Worm (Caenorhabditis elegans) whole organism, late embryonic: ENCODE results near the gene smim-14.

ENCODE experiments used
- C08G9.2 ChIP-seq: sonication (generic microtip); optimal IDR thresholded peaks from 2 replicates; lab custom pipeline; 2016; ENCODE audit warnings: mild to moderate bottlenecking, missing genetic modification characterization, moderate library complexity, missing compliant biosample characterization
- C38D4.7 ChIP-seq: fragments of 200-800 bp; sonication (Bioruptor generic); optimal IDR thresholded peaks from 2 replicates; lab custom pipeline; 2018; ENCODE audit warnings: mild to moderate bottlenecking, missing genetic modification characterization, moderate library complexity, missing compliant biosample characterization
- K02D7.2 ChIP-seq: sonication (generic microtip); optimal IDR thresholded peaks from 2 replicates; lab custom pipeline; 2017; ENCODE audit warnings: mild to moderate bottlenecking, missing genetic modification characterization, missing compliant biosample characterization
- T23F11.4 ChIP-seq: fragments of 200-800 bp; sonication (Bioruptor generic); optimal IDR thresholded peaks from 2 replicates; lab custom pipeline; 2018; ENCODE audit warnings: mild to moderate bottlenecking, missing genetic modification characterization, missing compliant biosample characterization
- Y22D7AL.16 ChIP-seq: sonication (generic microtip); optimal IDR thresholded peaks from 2 replicates; lab custom pipeline; 2016; ENCODE audit warnings: missing genetic modification characterization, missing compliant biosample characterization
- ahr-1 ChIP-seq: sonication (generic microtip); optimal IDR thresholded peaks from 2 replicates; lab custom pipeline; 2016; ENCODE audit warnings: missing genetic modification characterization, missing compliant biosample characterization
- ama-1 ChIP-seq: fragments of 150-350 bp; optimal IDR thresholded peaks from 2 replicates; lab custom pipeline; 2014
- ceh-14 ChIP-seq: sonication (generic microtip); optimal IDR thresholded peaks from 2 replicates; lab custom pipeline; 2016; ENCODE audit warnings: missing genotype, missing genetic modification characterization, missing compliant biosample characterization
- ceh-19 ChIP-seq: fragments of 200-800 bp; sonication (Bioruptor generic); optimal IDR thresholded peaks from 2 replicates; lab custom pipeline; 2018; ENCODE audit warnings: mild to moderate bottlenecking, missing genetic modification characterization, missing compliant biosample characterization
- ceh-22 ChIP-seq: sonication (generic microtip); optimal IDR thresholded peaks from 2 replicates; lab custom pipeline; 2017; ENCODE audit warnings: missing biosample characterization, missing genetic modification characterization
- ceh-30 ChIP-seq: fragments of 150-350 bp; optimal IDR thresholded peaks from 2 replicates; lab custom pipeline; 2014; ENCODE audit warnings: missing biosample characterization, missing genetic modification characterization
- ceh-31 ChIP-seq: sonication (generic microtip); optimal IDR thresholded peaks from 2 replicates; lab custom pipeline; 2016; ENCODE audit warnings: missing genetic modification characterization, missing compliant biosample characterization
- ceh-45 ChIP-seq: fragments of 200-800 bp; sonication (Bioruptor generic); IDR thresholded peaks from 2 replicates; pipeline ENCODE4 v1.3.6; 2022; ENCODE audit warnings: missing genetic modification reagents, missing genetic modification characterization, missing compliant biosample characterization
- ceh-6 ChIP-seq: fragments of 200-800 bp; sonication (Bioruptor generic); optimal IDR thresholded peaks from 2 replicates; lab custom pipeline; 2018; ENCODE audit warnings: mild to moderate bottlenecking, missing genetic modification characterization, missing compliant biosample characterization
- ceh-9 ChIP-seq: sonication (generic microtip); optimal IDR thresholded peaks from 2 replicates; lab custom pipeline; 2016; ENCODE audit warnings: mild to moderate bottlenecking, missing genetic modification characterization, inconsistent platforms, missing compliant biosample characterization
- dve-1 ChIP-seq: sonication (generic microtip); optimal IDR thresholded peaks from 2 replicates; lab custom pipeline; 2017; ENCODE audit warnings: antibody characterized with exemption, mild to moderate bottlenecking, missing genetic modification characterization, missing compliant biosample characterization
- elt-4 ChIP-seq: sonication (generic microtip); optimal IDR thresholded peaks from 2 replicates; lab custom pipeline; 2016; ENCODE audit warnings: missing genetic modification characterization, missing compliant biosample characterization
- fax-1 ChIP-seq: sonication (generic microtip); optimal IDR thresholded peaks from 2 replicates; lab custom pipeline; 2016; ENCODE audit warnings: missing genotype, missing genetic modification characterization, missing compliant biosample characterization
- fkh-10 ChIP-seq: fragments of 150-350 bp; optimal IDR thresholded peaks from 2 replicates; lab custom pipeline; 2014; ENCODE audit warnings: missing biosample characterization, missing genetic modification reagents, missing genetic modification characterization
- hlh-13 ChIP-seq: fragments of 200-800 bp; sonication (Bioruptor generic); optimal IDR thresholded peaks from 2 replicates; lab custom pipeline; 2018; ENCODE audit warnings: mild to moderate bottlenecking, missing genetic modification characterization, missing compliant biosample characterization
- hlh-15 ChIP-seq: sonication (generic microtip); optimal IDR thresholded peaks from 2 replicates; lab custom pipeline; 2016; ENCODE audit warnings: missing genetic modification characterization, missing compliant biosample characterization
- hlh-30 ChIP-seq: sonication (generic microtip); optimal IDR thresholded peaks from 2 replicates; lab custom pipeline; 2017; ENCODE audit warnings: antibody characterized with exemption, missing genetic modification characterization, missing compliant biosample characterization; ENCODE audit not compliant: insufficient read depth
- hlh-6 ChIP-seq: sonication (generic microtip); optimal IDR thresholded peaks from 2 replicates; lab custom pipeline; 2016; ENCODE audit warnings: missing genotype, missing genetic modification characterization, missing compliant biosample characterization
- hlh-8 ChIP-seq: sonication (generic microtip); optimal IDR thresholded peaks from 2 replicates; lab custom pipeline; 2016; ENCODE audit warnings: missing genotype, missing genetic modification characterization, missing compliant biosample characterization
- lim-6 ChIP-seq: sonication (generic microtip); optimal IDR thresholded peaks from 2 replicates; lab custom pipeline; 2016; ENCODE audit warnings: missing genetic modification characterization, missing compliant biosample characterization
- lin-11 ChIP-seq: fragments of 200-800 bp; sonication (Bioruptor generic); optimal IDR thresholded peaks from 2 replicates; lab custom pipeline; 2018; ENCODE audit warnings: mild to moderate bottlenecking, missing genetic modification characterization, missing compliant biosample characterization
- nfya-1 ChIP-seq: sonication (generic microtip); optimal IDR thresholded peaks from 2 replicates; lab custom pipeline; 2017; ENCODE audit warnings: missing genetic modification characterization, mild to moderate bottlenecking, missing compliant biosample characterization, antibody characterized with exemption, moderate library complexity
- nhr-11 ChIP-seq: fragments of 150-350 bp; optimal IDR thresholded peaks from 2 replicates; lab custom pipeline; 2014; ENCODE audit warnings: missing biosample characterization, missing genetic modification characterization
- npax-4 ChIP-seq: sonication (generic microtip); optimal IDR thresholded peaks from 2 replicates; lab custom pipeline; 2016; ENCODE audit warnings: missing genetic modification characterization, missing compliant biosample characterization
- odd-2 ChIP-seq: sonication (generic microtip); optimal IDR thresholded peaks from 2 replicates; lab custom pipeline; 2017; ENCODE audit warnings: antibody characterized with exemption, mild to moderate bottlenecking, missing genetic modification characterization, missing compliant biosample characterization
- pag-3 ChIP-seq: sonication (generic microtip); optimal IDR thresholded peaks from 2 replicates; lab custom pipeline; 2016; ENCODE audit warnings: missing compliant biosample characterization, missing genetic modification characterization, borderline replicate concordance
- pat-9 ChIP-seq: fragments of 200-800 bp; sonication (Bioruptor generic); optimal IDR thresholded peaks from 2 replicates; lab custom pipeline; 2018; ENCODE audit warnings: mild to moderate bottlenecking, missing genetic modification characterization, moderate library complexity, missing compliant biosample characterization
- pha-4 ChIP-seq: fragments of 150-350 bp; optimal IDR thresholded peaks from 2 replicates; lab custom pipeline; 2018; ENCODE audit warnings: missing biosample characterization, missing genetic modification reagents, missing genetic modification characterization
- pqm-1 ChIP-seq: sonication (generic microtip); optimal IDR thresholded peaks from 2 replicates; lab custom pipeline; 2016; ENCODE audit warnings: missing genetic modification characterization, missing compliant biosample characterization
- pros-1 ChIP-seq: fragments of 150-350 bp; optimal IDR thresholded peaks from 2 replicates; lab custom pipeline; 2014; ENCODE audit warnings: missing biosample characterization, missing genetic modification reagents, missing genetic modification characterization
- sdc-2 ChIP-seq: sonication (generic microtip); optimal IDR thresholded peaks from 2 replicates; lab custom pipeline; 2016; ENCODE audit warnings: missing genotype, missing genetic modification characterization, missing compliant biosample characterization
- sox-4 ChIP-seq: sonication (generic microtip); optimal IDR thresholded peaks from 2 replicates; lab custom pipeline; 2017; ENCODE audit warnings: mild to moderate bottlenecking, missing genetic modification characterization, inconsistent platforms, missing compliant biosample characterization
- unc-42 ChIP-seq: sonication (generic microtip); optimal IDR thresholded peaks from 2 replicates; lab custom pipeline; 2016; ENCODE audit warnings: missing genotype, missing genetic modification characterization, missing compliant biosample characterization
- unc-55 ChIP-seq: sonication (generic microtip); optimal IDR thresholded peaks from 2 replicates; lab custom pipeline; 2017; ENCODE audit warnings: missing biosample characterization, missing genetic modification reagents, missing genetic modification characterization
- unc-86 ChIP-seq: sonication (generic microtip); optimal IDR thresholded peaks from 2 replicates; lab custom pipeline; 2016; ENCODE audit warnings: missing genetic modification characterization, missing compliant biosample characterization
- ztf-16 ChIP-seq: sonication (generic microtip); optimal IDR thresholded peaks from 2 replicates; lab custom pipeline; 2017; ENCODE audit warnings: missing genetic modification characterization, missing compliant biosample characterization

The smim-14 gene

ce11 chrIII:3476245-3476644, 6.7 kb upstream of the smim-14 start (continued):
- TF ChIP-seq sox-4, result no peak
- no peak for TF ChIP-seq ama-1 (lab: Kevin White, UChicago)
- TF ChIP-seq unc-42 (tag; lab: Kevin White, UChicago), result peak; percentile 70
- no peak for TF ChIP-seq ceh-9
- peak; percentile 95 for TF ChIP-seq ceh-14 (tag; lab: Kevin White, UChicago)
- no peak for TF ChIP-seq ceh-30 (tag; lab: Kevin White, UChicago)
- no peak for TF ChIP-seq odd-2
- peak; percentile 94 for TF ChIP-seq lim-6 (tag; lab: Kevin White, UChicago)
- TF ChIP-seq pros-1 (tag; lab: Kevin White, UChicago), result no peak
- no peak for TF ChIP-seq pha-4
- no peak for TF ChIP-seq pat-9 (tag; lab: Kevin White, UChicago)
- TF ChIP-seq npax-4 (tag; lab: Kevin White, UChicago), result no peak
- TF ChIP-seq ztf-16 (tag; lab: Kevin White, UChicago), result peak; percentile 73
- no peak for TF ChIP-seq ceh-6
- no peak for TF ChIP-seq nfya-1 (tag; lab: Kevin White, UChicago)
- peak; percentile 81 for TF ChIP-seq hlh-15 (tag; lab: Kevin White, UChicago)
- no peak for TF ChIP-seq K02D7.2 (tag; lab: Kevin White, UChicago)
- no peak for TF ChIP-seq unc-55 (GFP tag; lab: Kevin White, UChicago)
- TF ChIP-seq dve-1 (tag; lab: Kevin White, UChicago), result no peak
- TF ChIP-seq ceh-31 (tag; lab: Kevin White, UChicago), result peak; percentile 99
- peak; percentile 56 for TF ChIP-seq C38D4.7 (GFP tag; lab: Kevin White, UChicago)
- no peak for TF ChIP-seq T23F11.4 (GFP tag; lab: Kevin White, UChicago)
- TF ChIP-seq unc-86, result peak; percentile 82
- TF ChIP-seq ceh-45 (GFP tag; lab: Robert Waterston, UW), result no peak
- peak; percentile 59 for TF ChIP-seq ceh-19 (GFP tag; lab: Kevin White, UChicago)
- peak; percentile 75 for TF ChIP-seq elt-4 (tag; lab: Kevin White, UChicago)
- TF ChIP-seq hlh-8 (tag; lab: Kevin White, UChicago), result peak; percentile 93
- no peak for TF ChIP-seq hlh-13 (GFP tag; lab: Kevin White, UChicago)
- peak; percentile 97 for TF ChIP-seq pqm-1 (tag; lab: Kevin White, UChicago)
- TF ChIP-seq ahr-1 (tag; lab: Kevin White, UChicago), result peak; percentile 90
- peak; percentile 41 for TF ChIP-seq lin-11 (tag; lab: Kevin White, UChicago)
- peak; percentile 71 for TF ChIP-seq sdc-2
- peak; percentile 99 for TF ChIP-seq C08G9.2 (tag; lab: Kevin White, UChicago)
- TF ChIP-seq hlh-6, result no peak
- no peak for TF ChIP-seq nhr-11 (tag; lab: Kevin White, UChicago)
- TF ChIP-seq Y22D7AL.16 (tag; lab: Kevin White, UChicago), result peak; percentile 53
- TF ChIP-seq fax-1 (tag; lab: Kevin White, UChicago), result peak; percentile 95
- no peak for TF ChIP-seq hlh-30 (tag; lab: Kevin White, UChicago)

ce11 chrIII:3475497-3475896, 6.0 kb upstream of the smim-14 start, which contains the start of gene C34C12.9:
TSS of gene C34C12.9 (minus strand) at chrIII:3475512.
- TF ChIP-seq fkh-10 (GFP tag; lab: Kevin White, UChicago) (no peak), ceh-22 (tag; lab: Kevin White, UChicago) (no peak), unc-55 (GFP tag; lab: Kevin White, UChicago) (no peak), ceh-31 (tag; lab: Kevin White, UChicago) (no peak), pag-3 (tag; lab: Kevin White, UChicago) (no peak), pros-1 (tag; lab: Kevin White, UChicago) (no peak)
